Worm (Caenorhabditis elegans) whole organism, early embryonic: Measurements from ENCODE around the gene srz-60.
"Not testable (repeated sequence)": the region's sequence is repeated elsewhere in the genome, so short reads cannot be mapped to it uniquely, and the experiment has no call there.

Source experiments
- B0310.2 ChIP-seq: sonication (generic microtip); optimal IDR thresholded peaks from 2 replicates; lab custom pipeline; 2016; ENCODE audit warnings: mild to moderate bottlenecking, missing genetic modification characterization, missing compliant biosample characterization
- F13C5.2 ChIP-seq: sonication (generic microtip); optimal IDR thresholded peaks from 2 replicates; lab custom pipeline; 2017; ENCODE audit warnings: mild to moderate bottlenecking, missing genetic modification characterization, inconsistent platforms, missing compliant biosample characterization
- aly-1 ChIP-seq: sonication (generic microtip); optimal IDR thresholded peaks from 2 replicates; lab custom pipeline; 2016; ENCODE audit warnings: missing genetic modification characterization, missing compliant biosample characterization
- ama-1 ChIP-seq: fragments of 150-350 bp; optimal IDR thresholded peaks from 2 replicates; lab custom pipeline; 2014
- ceh-13 ChIP-seq: fragments of 200-800 bp; sonication (Bioruptor generic); optimal IDR thresholded peaks from 2 replicates; lab custom pipeline; 2018; ENCODE audit warnings: mild to moderate bottlenecking, missing genetic modification characterization, missing compliant biosample characterization
- ceh-36 ChIP-seq: sonication (generic microtip); optimal IDR thresholded peaks from 2 replicates; lab custom pipeline; 2016; ENCODE audit warnings: missing genetic modification characterization, inconsistent platforms, missing compliant biosample characterization
- ets-7 ChIP-seq: sonication (generic microtip); optimal IDR thresholded peaks from 2 replicates; lab custom pipeline; 2016; ENCODE audit warnings: missing genotype, missing genetic modification characterization, missing compliant biosample characterization
- flt-1 ChIP-seq: fragments of 200-800 bp; sonication (Bioruptor generic); IDR thresholded peaks from 2 replicates; pipeline ENCODE4 v1.3.6; 2022; ENCODE audit warnings: missing genetic modification characterization, missing compliant biosample characterization
- hmbx-1 ChIP-seq: sonication (generic microtip); optimal IDR thresholded peaks from 2 replicates; lab custom pipeline; 2016; ENCODE audit warnings: mild to moderate bottlenecking, missing genetic modification characterization, missing compliant biosample characterization
- hmg-4 ChIP-seq: fragments of 200-800 bp; sonication (Bioruptor generic); optimal IDR thresholded peaks from 2 replicates; lab custom pipeline; 2018; ENCODE audit warnings: mild to moderate bottlenecking, missing genetic modification characterization, missing compliant biosample characterization
- hnd-1 ChIP-seq: sonication (generic microtip); optimal IDR thresholded peaks from 2 replicates; lab custom pipeline; 2016; ENCODE audit warnings: missing genetic modification characterization, missing compliant biosample characterization
- pes-1 ChIP-seq: fragments of 200-800 bp; sonication (Bioruptor generic); IDR thresholded peaks from 2 replicates; pipeline ENCODE4 v1.3.6; 2022; ENCODE audit warnings: missing genetic modification reagents, missing genetic modification characterization, missing compliant biosample characterization
- scrt-1 ChIP-seq: fragments of 200-800 bp; sonication (Bioruptor generic); IDR thresholded peaks from 2 replicates; pipeline ENCODE4 v1.3.6; 2022; ENCODE audit warnings: missing genetic modification characterization, missing compliant biosample characterization
- sea-1 ChIP-seq: fragments of 200-800 bp; sonication (Bioruptor generic); conservative IDR thresholded peaks from 2 replicates; pipeline ENCODE4 v1.3.6; 2022; ENCODE audit warnings: missing genetic modification characterization, missing compliant biosample characterization
- tbx-11 ChIP-seq: fragments of 200-800 bp; sonication (Bioruptor generic); IDR thresholded peaks from 2 replicates; pipeline ENCODE4 v1.3.6; 2022; ENCODE audit warnings: missing genetic modification characterization, missing compliant biosample characterization
- tbx-37 ChIP-seq: fragments of 200-800 bp; sonication (Bioruptor generic); conservative IDR thresholded peaks from 2 replicates; pipeline ENCODE4 v1.3.6; 2022; ENCODE audit warnings: missing genetic modification reagents, missing genetic modification characterization, missing compliant biosample characterization
- tra-4 ChIP-seq: sonication (generic microtip); optimal IDR thresholded peaks from 2 replicates; lab custom pipeline; 2017; ENCODE audit warnings: missing genetic modification characterization, missing compliant biosample characterization

The srz-60 gene

DNA sequence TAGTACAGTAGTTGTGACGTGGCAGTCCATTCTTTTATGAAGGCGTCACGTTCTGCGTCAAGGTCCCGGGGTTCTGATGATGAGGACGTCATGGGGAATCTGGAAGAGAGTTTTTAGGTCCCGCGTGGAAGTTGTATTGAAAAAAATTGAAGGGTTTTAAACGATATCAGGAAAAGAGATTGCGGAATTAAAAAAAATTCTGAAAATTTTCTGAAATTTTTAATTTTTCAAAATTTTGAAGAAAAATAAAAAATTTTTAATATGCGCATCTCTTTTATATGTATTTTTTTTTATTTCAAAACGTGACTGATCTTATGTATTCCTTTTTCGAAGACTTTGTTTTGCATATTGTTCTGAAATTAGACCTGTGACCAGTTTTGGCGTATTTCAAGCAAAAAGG is 6.2 kb upstream of the srz-60 start, which contains the start of gene C04C3.6:
C04C3.6 (minus strand) TSS at position 101 of the 400 bp plus-strand sequence.
- TF ChIP-seq scrt-1 (GFP tag; lab: Robert Waterston, UW) = no peak

DNA sequence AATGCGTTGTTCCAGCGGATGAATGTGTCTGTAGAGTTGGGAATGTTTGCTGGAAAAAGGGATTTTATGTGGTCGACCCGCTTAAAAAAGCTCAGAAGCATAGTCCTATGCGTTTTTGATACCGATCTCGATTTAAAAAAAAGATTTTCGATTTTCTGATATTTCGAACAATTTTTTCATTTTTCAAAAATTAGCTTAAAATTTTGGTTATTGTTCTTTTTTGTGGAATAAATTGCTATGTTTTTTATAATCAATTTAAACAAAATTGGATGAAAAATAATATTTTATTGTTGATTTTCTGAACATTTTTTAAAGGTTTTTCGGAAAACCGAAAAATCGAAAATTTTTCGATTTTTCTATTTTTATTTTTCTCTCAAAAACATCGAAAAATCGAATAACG is 4.7 kb downstream of the srz-60 start, which contains the start of gene C04C3.7:
C04C3.7 (minus strand) TSS at position 101 of the 400 bp plus-strand sequence.
- not testable (repeated sequence) for TF ChIP-seq F13C5.2 (tag; lab: Kevin White, UChicago); B0310.2 (tag; lab: Kevin White, UChicago); tra-4

DNA sequence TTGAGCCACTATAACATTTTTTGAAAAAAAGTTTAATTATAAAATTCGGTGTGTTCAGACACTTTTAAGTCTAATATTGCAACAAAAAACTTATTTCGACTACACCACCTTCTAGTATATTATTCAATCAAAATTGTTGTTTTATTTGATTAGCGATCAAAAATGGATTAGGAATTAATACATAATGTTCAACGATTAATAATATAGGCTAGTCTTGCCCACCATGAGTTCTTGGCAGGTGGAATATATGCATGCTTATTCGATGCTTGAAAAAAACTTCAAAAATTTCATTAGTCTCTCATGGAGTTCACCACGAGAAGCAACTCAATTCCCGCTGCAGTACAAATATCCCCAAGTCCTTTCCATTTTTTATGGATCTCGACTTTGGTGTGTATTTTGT is 7.3 kb downstream of the srz-60 start, which contains the start of gene srz-32:
srz-32 (plus strand) TSS at position 301 of the 400 bp plus-strand sequence.
- TF ChIP-seq B0310.2 (tag; lab: Kevin White, UChicago) (no peak), ceh-36 (tag; lab: Kevin White, UChicago) (no peak), ets-7 (tag; lab: Kevin White, UChicago) (no peak), ceh-13 (GFP tag; lab: Kevin White, UChicago) (no peak), tbx-37 (GFP tag; lab: Robert Waterston, UW) (no peak), hmbx-1 (tag; lab: Kevin White, UChicago) (no peak), hmg-4 (GFP tag; lab: Kevin White, UChicago) (no peak), hnd-1 (tag; lab: Kevin White, UChicago) (no peak), tra-4 (no peak), scrt-1 (GFP tag; lab: Robert Waterston, UW) (no peak), F13C5.2 (tag; lab: Kevin White, UChicago) (no peak), sea-1 (GFP tag; lab: Robert Waterston, UW) (no peak)

DNA sequence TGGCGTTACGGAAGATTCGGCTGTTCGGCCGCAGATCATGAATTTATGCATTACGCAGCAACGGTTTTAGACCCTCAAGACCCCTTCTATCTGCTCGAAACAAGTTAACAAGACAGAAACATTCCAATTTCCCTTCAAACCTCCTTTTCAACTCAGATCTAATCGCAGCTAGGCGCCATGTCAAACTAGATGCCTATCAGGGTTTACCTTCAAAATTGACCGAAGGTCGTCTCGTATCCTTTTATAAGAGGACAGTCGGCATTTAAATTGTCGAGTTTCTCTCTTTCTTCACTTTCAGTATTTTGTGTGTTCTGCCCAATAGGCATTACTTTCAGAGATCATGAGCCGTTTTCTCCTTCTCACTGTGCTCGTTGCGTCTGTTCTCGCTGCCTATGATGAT is 9.3 kb downstream of the srz-60 start, which contains the start of gene grd-13:
grd-13 (plus strand) TSS at position 291 of the 400 bp plus-strand sequence.
- TF ChIP-seq B0310.2 (tag; lab: Kevin White, UChicago) (no peak), flt-1 (GFP tag; lab: Robert Waterston, UW) (no peak), scrt-1 (GFP tag; lab: Robert Waterston, UW) (no peak), sea-1 (GFP tag; lab: Robert Waterston, UW) (no peak), hmbx-1 (tag; lab: Kevin White, UChicago) (no peak), ets-7 (tag; lab: Kevin White, UChicago) (no peak), tbx-37 (GFP tag; lab: Robert Waterston, UW) (no peak), tra-4 (no peak), ceh-36 (tag; lab: Kevin White, UChicago) (no peak), hnd-1 (tag; lab: Kevin White, UChicago) (no peak)

DNA sequence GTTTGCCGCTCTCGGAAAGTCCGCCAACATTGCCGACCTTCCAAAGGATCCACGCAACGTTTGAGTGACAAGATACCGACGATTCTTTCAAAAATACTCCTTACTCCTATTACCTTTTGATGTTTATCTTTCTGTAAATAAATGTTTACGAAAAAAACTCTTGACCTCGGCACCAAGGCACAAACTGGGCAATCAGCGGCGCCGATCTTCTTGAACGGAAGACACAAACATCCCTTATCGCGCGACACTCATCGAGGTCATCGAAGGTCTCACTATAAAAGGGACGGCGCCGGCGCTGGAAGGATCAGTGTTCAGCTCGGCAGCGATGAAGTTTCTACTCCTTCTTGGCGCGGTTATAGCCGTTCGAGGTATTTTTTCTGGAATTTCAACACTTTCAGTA is 10.7 kb downstream of the srz-60 start, which contains the start of gene grd-3:
grd-3 (plus strand) TSS at position 302 of the 400 bp plus-strand sequence.
- TF ChIP-seq hmg-4 (GFP tag; lab: Kevin White, UChicago) (no peak), tbx-11 (GFP tag; lab: Robert Waterston, UW) (no peak), aly-1 (no peak), B0310.2 (tag; lab: Kevin White, UChicago) (no peak), hmbx-1 (tag; lab: Kevin White, UChicago) (no peak), scrt-1 (GFP tag; lab: Robert Waterston, UW) (no peak), ets-7 (tag; lab: Kevin White, UChicago) (no peak), tbx-37 (GFP tag; lab: Robert Waterston, UW) (no peak), ama-1 (lab: Kevin White, UChicago) (no peak), tra-4 (no peak), hnd-1 (tag; lab: Kevin White, UChicago) (no peak), sea-1 (GFP tag; lab: Robert Waterston, UW) (no peak), ceh-36 (tag; lab: Kevin White, UChicago) (no peak), flt-1 (GFP tag; lab: Robert Waterston, UW) (no peak)

DNA sequence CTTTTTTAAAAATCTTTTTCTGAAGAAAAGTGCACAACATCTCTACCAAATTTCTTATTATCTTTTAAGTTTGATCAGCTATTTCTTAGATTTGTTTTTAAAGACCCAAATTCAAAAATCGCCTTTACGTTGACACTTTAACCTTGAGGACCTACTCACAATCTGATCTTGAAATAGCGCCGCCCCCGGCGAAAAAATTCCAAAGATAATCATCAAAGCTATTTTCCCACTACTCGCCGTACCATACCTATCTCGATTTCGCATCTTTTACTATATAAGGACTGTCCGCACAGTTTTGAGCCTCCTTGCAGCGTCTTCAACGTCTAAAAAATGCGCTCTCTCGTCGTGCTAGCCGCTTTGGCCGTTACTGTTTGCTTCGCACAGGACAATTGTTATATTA is 12.1 kb downstream of the srz-60 start, which contains the start of gene grd-10:
grd-10 (plus strand) TSS at position 208 of the 400 bp plus-strand sequence.
- no peak for TF ChIP-seq tbx-37 (GFP tag; lab: Robert Waterston, UW)
- no peak for TF ChIP-seq hmg-4 (GFP tag; lab: Kevin White, UChicago)
- TF ChIP-seq ceh-13 (GFP tag; lab: Kevin White, UChicago) = no peak
- no peak for TF ChIP-seq scrt-1 (GFP tag; lab: Robert Waterston, UW)
- no peak for TF ChIP-seq F13C5.2 (tag; lab: Kevin White, UChicago)

DNA sequence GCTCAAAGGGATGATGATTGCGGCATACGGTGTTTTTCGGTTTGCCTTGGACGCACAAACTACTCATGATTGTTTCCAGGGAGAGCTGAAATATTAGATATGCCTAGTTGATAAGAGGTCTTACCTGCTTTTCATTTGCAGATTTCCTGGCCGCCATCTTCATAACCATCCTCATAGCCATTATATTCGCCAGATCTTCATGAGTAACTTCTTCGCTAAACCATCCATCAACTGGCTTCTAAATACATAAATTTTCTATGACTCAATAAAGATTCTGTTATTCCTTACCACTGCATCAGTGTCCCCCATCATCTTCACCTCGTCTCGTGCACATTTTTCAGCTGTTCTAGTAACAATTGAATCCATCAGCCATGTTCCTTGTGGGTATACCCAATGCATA is 13.8 kb downstream of the srz-60 start:
- TF ChIP-seq ets-7 (tag; lab: Kevin White, UChicago) (no peak), hmg-4 (GFP tag; lab: Kevin White, UChicago) (no peak), F13C5.2 (tag; lab: Kevin White, UChicago) (no peak), sea-1 (GFP tag; lab: Robert Waterston, UW) (no peak), ama-1 (lab: Kevin White, UChicago) (no peak), scrt-1 (GFP tag; lab: Robert Waterston, UW) (no peak), hnd-1 (tag; lab: Kevin White, UChicago) (no peak), hmbx-1 (tag; lab: Kevin White, UChicago) (no peak), flt-1 (GFP tag; lab: Robert Waterston, UW) (no peak), pes-1 (no peak), tbx-11 (GFP tag; lab: Robert Waterston, UW) (no peak), tra-4 (no peak), ceh-13 (GFP tag; lab: Kevin White, UChicago) (no peak)

DNA sequence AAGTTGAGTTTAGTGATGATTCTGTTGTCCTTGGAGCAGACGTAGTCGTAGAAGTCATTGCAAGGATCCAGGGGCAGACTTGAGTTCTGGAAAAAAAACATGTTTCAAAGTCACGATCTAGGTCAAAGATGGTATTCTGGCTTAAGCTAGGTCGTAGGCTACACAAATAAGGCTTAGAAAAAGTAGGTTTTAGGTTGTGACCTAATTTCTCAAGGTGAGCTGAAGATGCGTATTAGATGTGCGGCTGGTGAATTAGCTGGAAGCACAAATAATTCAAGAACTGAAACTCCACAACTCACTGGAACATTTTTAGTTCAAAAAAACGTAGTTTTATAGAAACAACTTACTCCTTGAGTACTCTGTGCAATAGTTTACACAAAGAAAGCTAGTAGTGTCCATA is 15.4 kb downstream of the srz-60 start, which contains the start of gene F09D12.2:
F09D12.2 (minus strand) TSS at position 101 of the 400 bp plus-strand sequence.
- TF ChIP-seq B0310.2 (tag; lab: Kevin White, UChicago) = no peak
- no peak for TF ChIP-seq tra-4
- no peak for TF ChIP-seq ceh-36 (tag; lab: Kevin White, UChicago)
- TF ChIP-seq hmg-4 (GFP tag; lab: Kevin White, UChicago) = no peak
